Worm (Caenorhabditis elegans) whole organism, late embryonic: ENCODE data around the gene lin-5.

Experiments used
- C08G9.2 ChIP-seq: sonication (generic microtip); optimal IDR thresholded peaks from 2 replicates; lab custom pipeline; 2016; ENCODE audit warnings: mild to moderate bottlenecking, missing genetic modification characterization, moderate library complexity, missing compliant biosample characterization
- K02D7.2 ChIP-seq: sonication (generic microtip); optimal IDR thresholded peaks from 2 replicates; lab custom pipeline; 2017; ENCODE audit warnings: mild to moderate bottlenecking, missing genetic modification characterization, missing compliant biosample characterization
- T23F11.4 ChIP-seq: fragments of 200-800 bp; sonication (Bioruptor generic); optimal IDR thresholded peaks from 2 replicates; lab custom pipeline; 2018; ENCODE audit warnings: mild to moderate bottlenecking, missing genetic modification characterization, missing compliant biosample characterization
- Y22D7AL.16 ChIP-seq: sonication (generic microtip); optimal IDR thresholded peaks from 2 replicates; lab custom pipeline; 2016; ENCODE audit warnings: missing genetic modification characterization, missing compliant biosample characterization
- ama-1 ChIP-seq: fragments of 150-350 bp; optimal IDR thresholded peaks from 2 replicates; lab custom pipeline; 2014
- ceh-14 ChIP-seq: sonication (generic microtip); optimal IDR thresholded peaks from 2 replicates; lab custom pipeline; 2016; ENCODE audit warnings: missing genotype, missing genetic modification characterization, missing compliant biosample characterization
- ceh-18 ChIP-seq: sonication (generic microtip); optimal IDR thresholded peaks from 2 replicates; lab custom pipeline; 2016; ENCODE audit warnings: missing genetic modification characterization, missing compliant biosample characterization
- ceh-22 ChIP-seq: sonication (generic microtip); optimal IDR thresholded peaks from 2 replicates; lab custom pipeline; 2017; ENCODE audit warnings: missing biosample characterization, missing genetic modification characterization
- ceh-24 ChIP-seq: sonication (generic microtip); optimal IDR thresholded peaks from 2 replicates; lab custom pipeline; 2016; ENCODE audit warnings: mild to moderate bottlenecking, missing genetic modification characterization, missing compliant biosample characterization
- ceh-31 ChIP-seq: sonication (generic microtip); optimal IDR thresholded peaks from 2 replicates; lab custom pipeline; 2016; ENCODE audit warnings: missing genetic modification characterization, missing compliant biosample characterization
- ceh-34 ChIP-seq: sonication (generic microtip); optimal IDR thresholded peaks from 2 replicates; lab custom pipeline; 2016; ENCODE audit warnings: mild to moderate bottlenecking, missing genetic modification characterization, missing compliant biosample characterization
- ceh-48 ChIP-seq: sonication (generic microtip); optimal IDR thresholded peaks from 2 replicates; lab custom pipeline; 2016; ENCODE audit warnings: missing genetic modification characterization, inconsistent platforms, missing compliant biosample characterization
- ceh-6 ChIP-seq: fragments of 200-800 bp; sonication (Bioruptor generic); optimal IDR thresholded peaks from 2 replicates; lab custom pipeline; 2018; ENCODE audit warnings: mild to moderate bottlenecking, missing genetic modification characterization, missing compliant biosample characterization
- dmd-4 ChIP-seq: sonication (generic microtip); optimal IDR thresholded peaks from 2 replicates; lab custom pipeline; 2016; ENCODE audit warnings: borderline replicate concordance, missing genetic modification characterization, missing compliant biosample characterization
- dve-1 ChIP-seq: sonication (generic microtip); optimal IDR thresholded peaks from 2 replicates; lab custom pipeline; 2017; ENCODE audit warnings: antibody characterized with exemption, mild to moderate bottlenecking, missing genetic modification characterization, missing compliant biosample characterization
- elt-2 ChIP-seq: sonication (generic microtip); optimal IDR thresholded peaks from 2 replicates; lab custom pipeline; 2016; ENCODE audit warnings: missing genetic modification reagents, missing genetic modification characterization, missing compliant biosample characterization
- fkh-6 ChIP-seq: sonication (generic microtip); optimal IDR thresholded peaks from 2 replicates; lab custom pipeline; 2016; ENCODE audit warnings: missing genetic modification characterization, missing compliant biosample characterization
- hlh-6 ChIP-seq: sonication (generic microtip); optimal IDR thresholded peaks from 2 replicates; lab custom pipeline; 2016; ENCODE audit warnings: missing genotype, missing genetic modification characterization, missing compliant biosample characterization
- lin-11 ChIP-seq: fragments of 200-800 bp; sonication (Bioruptor generic); optimal IDR thresholded peaks from 2 replicates; lab custom pipeline; 2018; ENCODE audit warnings: mild to moderate bottlenecking, missing genetic modification characterization, missing compliant biosample characterization
- nfya-1 ChIP-seq: sonication (generic microtip); optimal IDR thresholded peaks from 2 replicates; lab custom pipeline; 2017; ENCODE audit warnings: missing genetic modification characterization, mild to moderate bottlenecking, missing compliant biosample characterization, antibody characterized with exemption, moderate library complexity
- nhr-11 ChIP-seq: fragments of 150-350 bp; optimal IDR thresholded peaks from 2 replicates; lab custom pipeline; 2014; ENCODE audit warnings: missing biosample characterization, missing genetic modification characterization
- npax-4 ChIP-seq: sonication (generic microtip); optimal IDR thresholded peaks from 2 replicates; lab custom pipeline; 2016; ENCODE audit warnings: missing genetic modification characterization, missing compliant biosample characterization
- pat-9 ChIP-seq: fragments of 200-800 bp; sonication (Bioruptor generic); optimal IDR thresholded peaks from 2 replicates; lab custom pipeline; 2018; ENCODE audit warnings: mild to moderate bottlenecking, missing genetic modification characterization, moderate library complexity, missing compliant biosample characterization
- pax-1 ChIP-seq: fragments of 150-350 bp; optimal IDR thresholded peaks from 2 replicates; lab custom pipeline; 2014; ENCODE audit warnings: missing biosample characterization, missing genetic modification characterization
- pqm-1 ChIP-seq: sonication (generic microtip); optimal IDR thresholded peaks from 2 replicates; lab custom pipeline; 2016; ENCODE audit warnings: missing genetic modification characterization, missing compliant biosample characterization
- pros-1 ChIP-seq: fragments of 150-350 bp; optimal IDR thresholded peaks from 2 replicates; lab custom pipeline; 2014; ENCODE audit warnings: missing biosample characterization, missing genetic modification reagents, missing genetic modification characterization
- rnt-1 ChIP-seq: sonication (generic microtip); optimal IDR thresholded peaks from 2 replicates; lab custom pipeline; 2016; ENCODE audit warnings: missing genetic modification characterization, missing compliant biosample characterization
- syd-9 ChIP-seq: sonication (generic microtip); optimal IDR thresholded peaks from 2 replicates; lab custom pipeline; 2016; ENCODE audit warnings: mild to moderate bottlenecking, missing genetic modification characterization, moderate library complexity, missing compliant biosample characterization
- tbx-2 ChIP-seq: sonication (generic microtip); optimal IDR thresholded peaks from 2 replicates; lab custom pipeline; 2016; ENCODE audit warnings: missing genetic modification characterization, missing compliant biosample characterization
- unc-42 ChIP-seq: sonication (generic microtip); optimal IDR thresholded peaks from 2 replicates; lab custom pipeline; 2016; ENCODE audit warnings: missing genotype, missing genetic modification characterization, missing compliant biosample characterization
- unc-55 ChIP-seq: sonication (generic microtip); optimal IDR thresholded peaks from 2 replicates; lab custom pipeline; 2017; ENCODE audit warnings: missing biosample characterization, missing genetic modification reagents, missing genetic modification characterization
- unc-86 ChIP-seq: sonication (generic microtip); optimal IDR thresholded peaks from 2 replicates; lab custom pipeline; 2016; ENCODE audit warnings: missing genetic modification characterization, missing compliant biosample characterization
- zip-5 ChIP-seq: sonication (generic microtip); optimal IDR thresholded peaks from 2 replicates; lab custom pipeline; 2016; ENCODE audit warnings: missing genetic modification characterization, missing compliant biosample characterization
- ztf-16 ChIP-seq: sonication (generic microtip); optimal IDR thresholded peaks from 2 replicates; lab custom pipeline; 2017; ENCODE audit warnings: missing genetic modification characterization, missing compliant biosample characterization

The lin-5 gene

DNA sequence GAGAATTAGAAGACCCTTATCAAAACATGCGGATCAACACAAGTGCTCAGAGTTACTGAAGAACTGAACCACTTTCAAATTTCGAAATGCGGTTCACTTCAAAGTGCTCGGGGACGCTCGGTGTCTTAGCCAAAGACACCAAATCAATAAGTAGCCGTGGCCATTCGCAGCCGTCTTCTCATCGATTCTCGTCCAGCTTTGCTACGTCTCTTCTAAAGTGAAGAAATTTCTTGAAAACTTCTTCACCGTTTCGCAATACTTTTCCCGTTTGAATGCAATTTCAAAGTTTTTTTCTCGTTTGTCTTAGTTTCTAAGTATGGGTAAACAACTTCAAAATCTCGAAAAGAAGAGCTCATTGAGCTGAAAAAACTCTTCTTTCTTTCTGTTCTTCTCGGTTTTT is 24.5 kb downstream of the lin-5 start:
- TF ChIP-seq fkh-6 (tag; lab: Kevin White, UChicago) (no peak), ceh-48 (tag; lab: Kevin White, UChicago) (peak; percentile 92)

DNA sequence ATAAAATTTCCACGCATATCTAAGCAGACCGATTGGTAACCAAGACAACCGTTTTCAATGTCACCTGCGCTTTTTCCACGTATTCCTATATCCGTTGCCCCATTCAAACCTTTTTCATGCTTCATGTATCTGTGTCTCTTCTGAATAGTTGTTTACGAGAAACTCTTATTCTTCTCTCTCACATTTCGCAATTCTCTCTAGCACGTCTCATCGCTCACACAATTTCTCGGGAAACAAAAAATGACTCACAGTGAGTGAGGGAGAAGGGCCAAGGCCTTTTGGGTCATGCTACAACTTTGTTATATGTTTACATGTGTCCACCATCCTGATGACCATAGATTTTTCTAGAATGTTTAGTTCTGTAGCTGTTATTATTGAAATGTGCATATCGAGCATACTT is 26.9 kb downstream of the lin-5 start:
- TF ChIP-seq unc-55 (peak; percentile 19), ama-1 (lab: Kevin White, UChicago) (no peak), unc-42 (tag; lab: Kevin White, UChicago) (peak; percentile 16), dmd-4 (tag; lab: Kevin White, UChicago) (no peak)

DNA sequence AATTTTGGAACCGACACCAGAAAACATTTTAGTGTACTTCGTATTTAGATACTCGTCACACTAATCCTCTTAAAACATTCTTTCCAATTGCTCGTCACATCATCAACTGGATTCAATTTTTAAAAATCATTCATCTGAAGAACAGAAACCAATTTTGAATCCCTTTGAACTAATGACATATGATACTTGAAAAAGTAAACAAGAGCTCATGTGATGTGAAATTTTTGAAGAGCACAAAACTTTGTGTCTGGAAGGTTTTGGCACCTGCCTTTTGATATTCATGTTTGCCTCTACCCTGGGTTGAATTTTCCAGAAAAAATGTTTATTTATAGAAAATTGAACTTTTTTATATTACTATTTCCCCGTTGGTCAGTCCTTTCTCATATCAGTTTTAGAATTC is 28.4 kb downstream of the lin-5 start:
- TF ChIP-seq pax-1 (tag; lab: Kevin White, UChicago) = no peak
- no peak for TF ChIP-seq C08G9.2 (tag; lab: Kevin White, UChicago)
- TF ChIP-seq pqm-1 (tag; lab: Kevin White, UChicago) = no peak
- TF ChIP-seq unc-86 = no peak
- TF ChIP-seq lin-11 = no peak
- no peak for TF ChIP-seq T23F11.4 (GFP tag; lab: Kevin White, UChicago)
- TF ChIP-seq ceh-22 (tag; lab: Kevin White, UChicago) = no peak
- TF ChIP-seq zip-5 (tag; lab: Kevin White, UChicago) = no peak
- TF ChIP-seq ceh-34 (tag; lab: Kevin White, UChicago) = no peak
- no peak for TF ChIP-seq npax-4 (tag; lab: Kevin White, UChicago)
- TF ChIP-seq Y22D7AL.16 (tag; lab: Kevin White, UChicago) = no peak
- no peak for TF ChIP-seq dve-1 (tag; lab: Kevin White, UChicago)
- TF ChIP-seq fkh-6 (tag; lab: Kevin White, UChicago) = no peak
- no peak for TF ChIP-seq K02D7.2 (tag; lab: Kevin White, UChicago)

DNA sequence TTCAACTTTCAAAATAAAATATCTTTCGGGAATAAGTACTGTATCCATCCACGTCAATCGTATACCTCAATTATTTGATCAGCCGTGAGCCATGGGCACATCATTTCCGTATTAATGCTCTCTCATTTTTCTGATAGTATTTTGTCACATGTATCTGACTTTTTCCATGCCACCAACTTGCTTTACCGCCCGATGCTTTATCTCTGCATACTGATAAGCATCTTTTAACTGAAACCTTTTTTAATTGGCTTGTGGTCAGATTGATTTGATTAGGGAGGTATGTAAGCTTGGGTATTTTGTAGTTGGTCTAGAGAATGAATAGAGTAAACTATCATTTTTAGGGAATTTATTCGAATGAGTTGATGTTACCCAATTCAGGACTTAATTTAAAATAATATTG is 28.9 kb downstream of the lin-5 start:
- TF ChIP-seq lin-11 (no peak), pat-9 (tag; lab: Kevin White, UChicago) (no peak), nhr-11 (tag; lab: Kevin White, UChicago) (no peak), hlh-6 (no peak), ceh-24 (tag; lab: Kevin White, UChicago) (no peak), T23F11.4 (GFP tag; lab: Kevin White, UChicago) (no peak), unc-42 (tag; lab: Kevin White, UChicago) (no peak)

DNA sequence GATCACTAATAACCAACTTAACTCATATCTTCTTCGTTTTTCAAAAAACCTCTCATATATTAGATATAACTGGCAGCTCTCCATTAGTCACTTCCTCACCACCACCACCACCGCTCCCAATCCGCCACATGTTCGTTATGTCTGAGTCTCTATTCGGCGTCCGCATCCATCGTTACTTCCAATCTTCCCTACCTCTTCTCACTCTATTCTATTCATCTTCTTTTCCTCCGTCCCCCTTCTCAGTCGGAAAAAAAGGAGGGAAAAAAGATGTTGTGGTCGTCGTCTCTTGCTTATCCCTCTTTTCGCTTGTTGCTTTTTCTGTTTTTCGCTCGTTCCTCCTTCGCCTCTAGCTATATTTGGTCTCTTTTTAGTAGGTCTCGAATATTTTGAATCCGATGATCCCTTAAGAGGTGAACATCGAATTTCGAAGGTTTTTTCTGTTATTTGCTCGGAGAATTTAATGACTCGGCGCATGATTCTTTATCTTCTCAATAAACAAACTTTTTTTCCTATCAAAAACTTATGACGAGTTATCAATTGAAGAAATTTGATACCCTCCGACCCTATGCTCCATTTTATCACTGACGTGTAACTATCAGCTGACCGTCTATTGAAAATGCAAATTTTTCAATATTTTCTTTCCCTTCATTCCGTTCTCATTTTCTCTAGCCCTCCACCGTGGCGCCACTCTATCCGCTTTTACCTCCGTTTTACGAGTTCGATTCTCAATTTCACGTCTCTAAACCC is 31.7 kb downstream of the lin-5 start:
- TF ChIP-seq tbx-2 (peak; percentile 47), ceh-18 (tag; lab: Kevin White, UChicago) (peak; percentile 38), nfya-1 (tag; lab: Kevin White, UChicago) (peak; percentile 21), ceh-31 (tag; lab: Kevin White, UChicago) (peak; percentile 57), syd-9 (tag; lab: Kevin White, UChicago) (no peak), unc-42 (tag; lab: Kevin White, UChicago) (peak; percentile 42), rnt-1 (tag; lab: Kevin White, UChicago) (peak; percentile 17), C08G9.2 (tag; lab: Kevin White, UChicago) (peak; percentile 23), ztf-16 (no peak), pax-1 (tag; lab: Kevin White, UChicago) (no peak), elt-2 (tag; lab: Kevin White, UChicago) (peak; percentile 50), ceh-6 (GFP tag; lab: Kevin White, UChicago) (no peak), ceh-14 (tag; lab: Kevin White, UChicago) (peak; percentile 1), pros-1 (tag; lab: Kevin White, UChicago) (peak; percentile 55)
- TF ChIP-seq, all 69 proteins: peak for 10
